Fruit fly (Drosophila melanogaster) whole organism, embryonic: ENCODE measurements around the gene Or83a.

Source experiments
- Aef1 ChIP-seq: fragments of 200-800 bp; sonication (Bioruptor generic); IDR thresholded peaks from 3 replicates; pipeline ENCODE4 v1.3.6; 2022; ENCODE audit warnings: missing biosample characterization, missing genetic modification characterization
- Bdp1 ChIP-seq: fragments of 200-800 bp; sonication (Bioruptor generic); optimal IDR thresholded peaks from 3 replicates; lab custom pipeline; 2016; ENCODE audit warnings: missing biosample characterization, missing genetic modification characterization
- CG10654 ChIP-seq: fragments of 200-800 bp; sonication (Bioruptor generic); optimal IDR thresholded peaks from 2 replicates; lab custom pipeline; 2016; ENCODE audit warnings: missing biosample characterization, missing genetic modification characterization
- CG12104 ChIP-seq: fragments of 200-800 bp; sonication (Bioruptor generic); optimal IDR thresholded peaks from 3 replicates; lab custom pipeline; 2016; ENCODE audit warnings: missing biosample characterization, missing genetic modification characterization
- CG12744 ChIP-seq: fragments of 200-800 bp; sonication (Bioruptor generic); optimal IDR thresholded peaks from 2 replicates; lab custom pipeline; 2016; ENCODE audit warnings: missing biosample characterization, missing genetic modification characterization
- CG13624 ChIP-seq: fragments of 200-800 bp; sonication (Bioruptor generic); optimal IDR thresholded peaks from 2 replicates; lab custom pipeline; 2016; ENCODE audit warnings: missing biosample characterization, missing genetic modification characterization
- CG13775 ChIP-seq: fragments of 200-800 bp; sonication (Bioruptor generic); optimal IDR thresholded peaks from 3 replicates; lab custom pipeline; 2017; ENCODE audit warnings: missing biosample characterization, mild to moderate bottlenecking, missing genetic modification characterization
- CG15011 ChIP-seq: fragments of 200-800 bp; sonication (Bioruptor generic); optimal IDR thresholded peaks from 3 replicates; lab custom pipeline; 2018; ENCODE audit warnings: missing biosample characterization, mild to moderate bottlenecking, missing genetic modification characterization
- CG16813 ChIP-seq: fragments of 200-800 bp; sonication (Bioruptor generic); IDR thresholded peaks from 3 replicates; pipeline ENCODE4 v1.3.6; 2022; ENCODE audit warnings: missing biosample characterization, missing genetic modification characterization; ENCODE audit not compliant: partially characterized antibody
- CG17802 ChIP-seq: fragments of 200-800 bp; sonication (Bioruptor generic); optimal IDR thresholded peaks from 2 replicates; lab custom pipeline; 2018; ENCODE audit warnings: missing biosample characterization, mild to moderate bottlenecking, missing genetic modification characterization, moderate library complexity
- CG17829 ChIP-seq: fragments of 200-800 bp; optimal IDR thresholded peaks from 2 replicates; lab custom pipeline; 2019; ENCODE audit warnings: missing biosample characterization, mild to moderate bottlenecking, missing genetic modification characterization, moderate library complexity
- CG1792 ChIP-seq: fragments of 200-800 bp; sonication (Bioruptor generic); optimal IDR thresholded peaks from 2 replicates; lab custom pipeline; 2016; ENCODE audit warnings: missing biosample characterization, missing genetic modification characterization
- CG2678 ChIP-seq: fragments of 200-800 bp; sonication (Bioruptor generic); optimal IDR thresholded peaks from 3 replicates; lab custom pipeline; 2019; ENCODE audit warnings: missing biosample characterization, mild to moderate bottlenecking, missing genetic modification characterization, moderate library complexity
- CG2712 ChIP-seq: fragments of 200-800 bp; optimal IDR thresholded peaks from 3 replicates; lab custom pipeline; 2019; ENCODE audit warnings: missing biosample characterization, mild to moderate bottlenecking, missing genetic modification characterization, moderate library complexity
- CG30431 ChIP-seq: fragments of 200-800 bp; sonication (Bioruptor generic); optimal IDR thresholded peaks from 2 replicates; lab custom pipeline; 2017; ENCODE audit warnings: missing biosample characterization, missing genetic modification characterization
- CG31224 ChIP-seq: fragments of 200-800 bp; sonication (Bioruptor generic); IDR thresholded peaks from 2 replicates; pipeline ENCODE4 v1.3.6; 2022; ENCODE audit warnings: missing biosample characterization, missing genetic modification characterization
- CG4707 ChIP-seq: fragments of 200-800 bp; sonication (Bioruptor generic); optimal IDR thresholded peaks from 2 replicates; lab custom pipeline; 2018; ENCODE audit warnings: missing biosample characterization, mild to moderate bottlenecking, missing genetic modification characterization, moderate library complexity
- CG7987 ChIP-seq: fragments of 200-800 bp; sonication (Bioruptor generic); optimal IDR thresholded peaks from 2 replicates; lab custom pipeline; 2018; ENCODE audit warnings: missing biosample characterization, mild to moderate bottlenecking, missing genetic modification characterization, moderate library complexity
- CHES-1-like ChIP-seq: fragments of 200-800 bp; sonication (Bioruptor generic); optimal IDR thresholded peaks from 2 replicates; lab custom pipeline; 2016; ENCODE audit warnings: missing biosample characterization, missing genetic modification characterization
- CTCF ChIP-seq: fragments of 200-800 bp; sonication (Bioruptor generic); optimal IDR thresholded peaks from 2 replicates; lab custom pipeline; 2017; ENCODE audit warnings: missing biosample characterization, mild to moderate bottlenecking, missing genetic modification characterization, moderate library complexity
- CrebB ChIP-seq: fragments of 200-800 bp; sonication (Bioruptor generic); optimal IDR thresholded peaks from 3 replicates; lab custom pipeline; 2018; ENCODE audit warnings: missing biosample characterization, mild to moderate bottlenecking, missing genetic modification characterization
- D19A ChIP-seq: fragments of 200-800 bp; optimal IDR thresholded peaks from 3 replicates; lab custom pipeline; 2019; ENCODE audit warnings: missing biosample characterization, mild to moderate bottlenecking, missing genetic modification characterization, moderate library complexity
- Dbx ChIP-seq: fragments of 200-800 bp; sonication (Bioruptor generic); IDR thresholded peaks from 3 replicates; pipeline ENCODE4 v1.3.6; 2022; ENCODE audit warnings: missing biosample characterization, missing genetic modification characterization
- Deaf1 ChIP-seq: fragments of 200-800 bp; optimal IDR thresholded peaks from 3 replicates; lab custom pipeline; 2019; ENCODE audit warnings: missing biosample characterization, mild to moderate bottlenecking, missing genetic modification characterization, moderate library complexity
- Dek ChIP-seq: fragments of 200-800 bp; sonication (Bioruptor generic); optimal IDR thresholded peaks from 3 replicates; lab custom pipeline; 2019; ENCODE audit warnings: missing biosample characterization, mild to moderate bottlenecking, missing genetic modification characterization, moderate library complexity
- E2f2 ChIP-seq: fragments of 200-800 bp; sonication (Bioruptor generic); IDR thresholded peaks from 2 replicates; pipeline ENCODE4 v1.3.6; 2022; ENCODE audit warnings: missing biosample characterization, missing genetic modification characterization
- H2.0 ChIP-seq: fragments of 200-800 bp; sonication (Bioruptor generic); IDR thresholded peaks from 2 replicates; pipeline ENCODE4 v1.3.6; 2022; ENCODE audit warnings: missing biosample characterization, missing genetic modification characterization
- Mes4 ChIP-seq: fragments of 200-800 bp; sonication (Bioruptor generic); optimal IDR thresholded peaks from 2 replicates; lab custom pipeline; 2016; ENCODE audit warnings: missing biosample characterization, missing genetic modification characterization
- Myb ChIP-seq: fragments of 200-800 bp; sonication (Bioruptor generic); optimal IDR thresholded peaks from 2 replicates; lab custom pipeline; 2016; ENCODE audit warnings: missing biosample characterization, missing genetic modification characterization
- NC2α ChIP-seq: fragments of 200-800 bp; sonication (Bioruptor generic); optimal IDR thresholded peaks from 2 replicates; lab custom pipeline; 2016; ENCODE audit warnings: missing biosample characterization, missing genetic modification characterization
- PHDP ChIP-seq: fragments of 200-800 bp; sonication (Bioruptor generic); optimal IDR thresholded peaks from 3 replicates; lab custom pipeline; 2018; ENCODE audit warnings: missing biosample characterization, mild to moderate bottlenecking, missing genetic modification characterization, moderate library complexity
- Scr ChIP-seq: fragments of 200-800 bp; sonication (Bioruptor generic); IDR thresholded peaks from 2 replicates; pipeline ENCODE4 v1.3.6; 2022; ENCODE audit warnings: missing biosample characterization, missing genetic modification characterization; ENCODE audit not compliant: partially characterized antibody
- amos ChIP-seq: fragments of 200-800 bp; sonication (Bioruptor generic); IDR thresholded peaks from 2 replicates; pipeline ENCODE4 v1.3.6; 2022; ENCODE audit warnings: missing biosample characterization, missing genetic modification characterization; ENCODE audit not compliant: partially characterized antibody
- ara ChIP-seq: fragments of 200-800 bp; sonication (Bioruptor generic); IDR thresholded peaks from 2 replicates; pipeline ENCODE4 v1.3.6; 2022; ENCODE audit warnings: missing biosample characterization, missing genetic modification characterization
- bigmax ChIP-seq: fragments of 200-800 bp; sonication (Bioruptor generic); optimal IDR thresholded peaks from 2 replicates; lab custom pipeline; 2018; ENCODE audit warnings: missing biosample characterization, mild to moderate bottlenecking, missing genetic modification characterization
- bsh ChIP-seq, 2 experiments: fragments of 200-800 bp; sonication (Bioruptor generic); optimal IDR thresholded peaks; 2 replicates each; lab custom pipeline; 2017 to 2018; ENCODE audit warnings: mild to moderate bottlenecking in 2 of 2, missing biosample characterization in 2 of 2, missing genetic modification characterization in 2 of 2, moderate library complexity in 1 of 2
- fd102C ChIP-seq: fragments of 200-800 bp; sonication (Bioruptor generic); optimal IDR thresholded peaks from 2 replicates; lab custom pipeline; 2018; ENCODE audit warnings: missing biosample characterization, mild to moderate bottlenecking, missing genetic modification characterization, moderate library complexity
- fd3F ChIP-seq: fragments of 200-800 bp; sonication (Bioruptor generic); optimal IDR thresholded peaks from 2 replicates; lab custom pipeline; 2018; ENCODE audit warnings: missing biosample characterization, mild to moderate bottlenecking, missing genetic modification characterization, moderate library complexity
- gcm ChIP-seq: fragments of 200-800 bp; sonication (Bioruptor generic); optimal IDR thresholded peaks from 2 replicates; lab custom pipeline; 2019; ENCODE audit warnings: missing biosample characterization, mild to moderate bottlenecking, missing genetic modification characterization, moderate library complexity
- grau ChIP-seq: fragments of 200-800 bp; optimal IDR thresholded peaks from 3 replicates; lab custom pipeline; 2019; ENCODE audit warnings: missing biosample characterization, mild to moderate bottlenecking, missing genetic modification characterization, moderate library complexity
- insv ChIP-seq, 2 experiments: fragments of 200-800 bp; sonication (Bioruptor generic); optimal IDR thresholded peaks; 3 replicates each; lab custom pipeline; 2016 to 2018; ENCODE audit warnings: missing biosample characterization in 2 of 2, missing genetic modification characterization in 2 of 2
- peb ChIP-seq: fragments of 200-800 bp; sonication (Bioruptor generic); IDR thresholded peaks from 2 replicates; pipeline ENCODE4 v1.3.6; 2022; ENCODE audit warnings: missing biosample characterization, missing genetic modification characterization
- pho ChIP-seq: fragments of 200-800 bp; sonication (Bioruptor generic); optimal IDR thresholded peaks from 2 replicates; lab custom pipeline; 2016; ENCODE audit warnings: missing biosample characterization, missing genetic modification characterization
- pnt ChIP-seq: fragments of 200-800 bp; sonication (Bioruptor generic); optimal IDR thresholded peaks from 3 replicates; lab custom pipeline; 2016; ENCODE audit warnings: missing biosample characterization, missing genetic modification characterization
- pros ChIP-seq: fragments of 200-800 bp; sonication (Bioruptor generic); optimal IDR thresholded peaks from 3 replicates; lab custom pipeline; 2019; ENCODE audit warnings: missing biosample characterization, mild to moderate bottlenecking, missing genetic modification characterization, moderate library complexity
- psq ChIP-seq: fragments of 200-800 bp; sonication (Bioruptor generic); optimal IDR thresholded peaks from 2 replicates; lab custom pipeline; 2017; ENCODE audit warnings: missing biosample characterization, missing genetic modification characterization
- salm ChIP-seq: fragments of 200-800 bp; sonication (Bioruptor generic); optimal IDR thresholded peaks from 2 replicates; lab custom pipeline; 2018; ENCODE audit warnings: missing biosample characterization, mild to moderate bottlenecking, missing genetic modification characterization
- ssp ChIP-seq: fragments of 200-800 bp; sonication (Bioruptor generic); IDR thresholded peaks from 2 replicates; pipeline ENCODE4 v1.3.6; 2022; ENCODE audit warnings: missing biosample characterization, missing genetic modification characterization
- unc-4 ChIP-seq: fragments of 200-800 bp; sonication (Bioruptor generic); IDR thresholded peaks from 2 replicates; pipeline ENCODE4 v1.3.6; 2022; ENCODE audit warnings: missing biosample characterization, missing genetic modification characterization; ENCODE audit not compliant: partially characterized antibody
- zen2 ChIP-seq: fragments of 200-800 bp; sonication (Bioruptor generic); IDR thresholded peaks from 3 replicates; pipeline ENCODE4 v1.3.6; 2022; ENCODE audit warnings: missing biosample characterization, missing genetic modification characterization; ENCODE audit not compliant: partially characterized antibody

Or83a gene

DNA sequence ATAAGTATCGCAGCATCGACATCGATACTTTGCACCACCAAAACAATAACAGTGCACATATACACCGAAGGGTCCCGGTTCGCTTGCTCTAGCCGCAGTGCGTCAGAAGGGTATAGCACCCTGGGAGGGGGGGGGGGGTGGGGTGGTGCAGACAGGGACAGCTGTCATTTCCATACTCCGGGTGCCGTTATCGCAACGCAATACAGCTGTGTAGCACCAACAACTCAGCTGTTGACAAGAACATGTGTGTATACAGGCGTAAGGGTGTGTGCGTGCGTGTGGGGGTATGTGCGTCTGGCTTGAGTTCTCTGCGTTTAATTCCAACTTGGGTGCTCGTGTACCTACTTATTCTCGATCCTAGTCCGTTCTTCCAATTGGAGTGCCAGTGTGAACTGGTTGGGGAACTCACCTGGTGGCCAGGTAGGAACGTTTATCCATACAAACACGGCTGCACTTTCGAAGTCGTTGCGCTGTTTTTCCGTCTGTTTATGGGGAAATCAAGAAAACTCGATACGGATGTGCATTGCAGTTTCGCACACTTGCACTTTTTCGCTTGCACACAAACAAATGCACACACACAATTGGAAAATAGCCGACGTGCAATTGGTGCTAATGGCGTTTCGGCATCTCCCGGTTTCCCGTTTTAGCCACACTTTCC is 31.4 kb downstream of the Or83a start:
- no peak for TF ChIP-seq Scr
- no peak for TF ChIP-seq E2f2
- no peak for TF ChIP-seq Deaf1 (tag; lab: Kevin White, UChicago)
- no peak for TF ChIP-seq CG16813
- TF ChIP-seq CG13624 (GFP tag; lab: Kevin White, UChicago): no peak
- peak; percentile 52; the same call in 2 of the 3 replicates for TF ChIP-seq zen2 (GFP tag; lab: Robert Waterston, UW)
- no peak for TF ChIP-seq peb
- peak; percentile 36 for TF ChIP-seq gcm (GFP tag; lab: Kevin White, UChicago)
- no peak for TF ChIP-seq Myb
- TF ChIP-seq CG4707 (GFP tag; lab: Kevin White, UChicago): no peak
- TF ChIP-seq Dbx (GFP tag; lab: Robert Waterston, UW): peak; percentile 48; the same call in 1 of the 3 replicates
- TF ChIP-seq CTCF (GFP tag; lab: Kevin White, UChicago): no peak
- TF ChIP-seq Dek (tag; lab: Kevin White, UChicago): no peak
- no peak for TF ChIP-seq CG30431 (GFP tag; lab: Kevin White, UChicago)
- TF ChIP-seq salm (tag; lab: Kevin White, UChicago): no peak
- peak; percentile 75 to 97 for TF ChIP-seq insv (GFP tag; optimal IDR thresholded peaks at IDR 0.05; lab: Kevin White, UChicago)
- no peak for TF ChIP-seq CG2712 (tag; lab: Kevin White, UChicago)
- no peak for TF ChIP-seq fd3F (GFP tag; lab: Kevin White, UChicago)
- no peak for TF ChIP-seq Mes4
- TF ChIP-seq CG31224 (GFP tag; lab: Robert Waterston, UW): no peak
- TF ChIP-seq bsh (GFP tag; optimal IDR thresholded peaks at IDR 0.05; lab: Kevin White, UChicago): no peak
- no peak for TF ChIP-seq CG1792 (GFP tag; lab: Kevin White, UChicago)
- TF ChIP-seq amos (GFP tag; lab: Robert Waterston, UW): peak; percentile 24; the same call in 1 of the 2 replicates
- TF ChIP-seq CG7987: peak; percentile 50
- TF ChIP-seq CG17802 (tag; lab: Kevin White, UChicago): no peak
- no peak for TF ChIP-seq Bdp1 (GFP tag; lab: Kevin White, UChicago)
- no peak for TF ChIP-seq CG12744
- no peak for TF ChIP-seq CHES-1-like (GFP tag; lab: Kevin White, UChicago)
- TF ChIP-seq fd102C (GFP tag; lab: Kevin White, UChicago): no peak
- TF ChIP-seq grau (tag; lab: Kevin White, UChicago): no peak
- TF ChIP-seq D19A (tag; lab: Kevin White, UChicago): peak; percentile 22
- TF ChIP-seq ara (GFP tag; lab: Robert Waterston, UW): no peak
- TF ChIP-seq CG2678 (tag; lab: Kevin White, UChicago): peak; percentile 24
- no peak for TF ChIP-seq ssp (GFP tag; lab: Robert Waterston, UW)
- 0 out of 2 replicates have a peak, but pooled peaks have one; percentile 13 for TF ChIP-seq unc-4 (GFP tag; lab: Robert Waterston, UW)
- no peak for TF ChIP-seq CG13775 (GFP tag; lab: Kevin White, UChicago)
- no peak for TF ChIP-seq H2.0 (GFP tag; lab: Robert Waterston, UW)
- TF ChIP-seq Aef1 (GFP tag; lab: Robert Waterston, UW): peak; percentile 56; the same call in 2 of the 3 replicates
- peak; percentile 19 for TF ChIP-seq CG17829 (tag; lab: Kevin White, UChicago)
- no peak for TF ChIP-seq pnt
- no peak for TF ChIP-seq pho (GFP tag; lab: Kevin White, UChicago)
- no peak for TF ChIP-seq CG12104
- TF ChIP-seq NC2α: no peak
- no peak for TF ChIP-seq PHDP (tag; lab: Kevin White, UChicago)
- TF ChIP-seq CG10654 (GFP tag; lab: Kevin White, UChicago): no peak
- peak; percentile 83 for TF ChIP-seq pros (GFP tag; lab: Kevin White, UChicago)
- TF ChIP-seq bigmax (GFP tag; lab: Kevin White, UChicago): no peak
- no peak for TF ChIP-seq CrebB
- no peak for TF ChIP-seq CG15011
- TF ChIP-seq psq: no peak
